Worm (Caenorhabditis elegans) whole organism, L1 larva: ENCODE results near the gene F54E12.2.

Experiments
- C16A3.4 ChIP-seq: fragments of 150-350 bp; optimal IDR thresholded peaks from 2 replicates; lab custom pipeline; 2014; ENCODE audit warnings: missing biosample characterization, missing genetic modification characterization
- ceh-8 ChIP-seq: fragments of 200-800 bp; sonication (Bioruptor generic); optimal IDR thresholded peaks from 2 replicates; lab custom pipeline; 2018; ENCODE audit warnings: mild to moderate bottlenecking, missing genetic modification characterization, moderate library complexity, missing compliant biosample characterization
- dsc-1 ChIP-seq: sonication (generic microtip); optimal IDR thresholded peaks from 2 replicates; lab custom pipeline; 2016; ENCODE audit warnings: mild to moderate bottlenecking, missing genetic modification characterization, missing compliant biosample characterization
- elt-3 ChIP-seq, 6 experiments: fragments of 150-350 bp in 1 of 6; sonication (generic microtip); optimal IDR thresholded peaks; 2 replicates each; lab custom pipeline; 2017 to 2018; ENCODE audit warnings: missing biosample characterization in 6 of 6, missing genetic modification characterization in 6 of 6, inconsistent platforms in 1 of 6
- jun-1 ChIP-seq: fragments of 150-350 bp; optimal IDR thresholded peaks from 2 replicates; lab custom pipeline; 2014; ENCODE audit warnings: missing biosample characterization, missing genetic modification reagents, missing genetic modification characterization
- mab-9 ChIP-seq: fragments of 200-800 bp; sonication (Bioruptor generic); IDR thresholded peaks from 2 replicates; pipeline ENCODE4 v1.3.6; 2022; ENCODE audit warnings: missing genetic modification reagents, missing genetic modification characterization, missing compliant biosample characterization
- nhr-77 ChIP-seq: fragments of 150-350 bp; optimal IDR thresholded peaks from 2 replicates; lab custom pipeline; 2014; ENCODE audit warnings: missing biosample characterization, missing genetic modification characterization
- sup-37 ChIP-seq: fragments of 200-800 bp; sonication (Bioruptor generic); optimal IDR thresholded peaks from 2 replicates; lab custom pipeline; 2018; ENCODE audit warnings: mild to moderate bottlenecking, missing genetic modification characterization, missing compliant biosample characterization
- zag-1 ChIP-seq: fragments of 150-350 bp; optimal IDR thresholded peaks from 2 replicates; lab custom pipeline; 2014; ENCODE audit warnings: missing biosample characterization, missing genetic modification characterization

DNA sequence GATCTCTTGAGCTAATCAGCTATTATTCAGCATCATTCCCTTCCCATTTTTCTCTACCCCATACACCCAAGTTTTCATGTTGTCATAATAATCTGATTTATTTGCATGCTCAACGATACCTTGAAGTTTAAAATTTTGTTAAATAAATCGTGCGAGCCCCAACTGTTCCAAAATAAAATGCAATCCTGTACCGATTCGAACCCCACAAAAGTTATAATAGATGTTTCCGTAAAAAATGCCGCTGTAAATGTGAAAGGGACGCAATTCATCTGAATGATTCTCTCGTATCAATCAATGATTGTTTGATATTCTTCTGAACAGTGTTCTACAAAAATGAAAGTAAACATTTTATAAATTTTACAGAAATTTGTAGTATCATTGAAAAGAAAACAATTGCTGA, 40.5 kb upstream of the F54E12.2 start:
- TF ChIP-seq C16A3.4 (tag; lab: Kevin White, UChicago) = no peak
- no peak for TF ChIP-seq zag-1
- no peak for TF ChIP-seq nhr-77
- TF ChIP-seq jun-1 (tag; lab: Kevin White, UChicago) = no peak
- no peak for TF ChIP-seq sup-37 (GFP tag; lab: Kevin White, UChicago)
- TF ChIP-seq elt-3 (tag; optimal IDR thresholded peaks at IDR 0.05; lab: Kevin White, UChicago) = no peak
- TF ChIP-seq mab-9 = no peak
- no peak for TF ChIP-seq ceh-8 (GFP tag; lab: Kevin White, UChicago)
- TF ChIP-seq dsc-1 (tag; lab: Kevin White, UChicago) = no peak
